Worm (Caenorhabditis elegans): ENCODE data around the gene lir-2.

The lir-2 gene

ce11 chrII:7678512-7678911 is 11.4 kb downstream of the lir-2 start:
- TF ChIP-seq nhr-25 (tag; optimal IDR thresholded peaks at IDR 0.05) (no peak), ZK546.5 (tag; optimal IDR thresholded peaks at IDR 0.05) (no peak), mab-5 (tag; optimal IDR thresholded peaks at IDR 0.05) (no peak), egl-27 (tag; optimal IDR thresholded peaks at IDR 0.05) (no peak), aly-2 (tag; optimal IDR thresholded peaks at IDR 0.05) (no peak)

- no peak for TF ChIP-seq sma-9 (GFP tag; optimal IDR thresholded peaks at IDR 0.05)
- TF ChIP-seq sma-9 (tag; optimal IDR thresholded peaks at IDR 0.05): no peak
- TF ChIP-seq ceh-82 (tag; optimal IDR thresholded peaks at IDR 0.05): no peak
- no peak for TF ChIP-seq lin-39 (tag; optimal IDR thresholded peaks at IDR 0.05)
- no peak for TF ChIP-seq ama-1 (optimal IDR thresholded peaks at IDR 0.05)
- no peak for TF ChIP-seq fos-1 (tag; optimal IDR thresholded peaks at IDR 0.05)
- TF ChIP-seq lsy-2 (tag; optimal IDR thresholded peaks at IDR 0.05): peak in 1 of 2 experiments; percentile 29
- peak; percentile 42 for TF ChIP-seq nhr-25 (tag; optimal IDR thresholded peaks at IDR 0.05)
- TF ChIP-seq aly-2 (tag; optimal IDR thresholded peaks at IDR 0.05): no peak
- no peak for TF ChIP-seq unc-39 (tag; optimal IDR thresholded peaks at IDR 0.05)
- TF ChIP-seq skn-1 (tag; optimal IDR thresholded peaks at IDR 0.05): no peak
- TF ChIP-seq nhr-6 (tag; optimal IDR thresholded peaks at IDR 0.05): no peak
- TF ChIP-seq elt-3 (tag; optimal IDR thresholded peaks at IDR 0.05): no peak
- no peak for TF ChIP-seq alr-1 (tag; optimal IDR thresholded peaks at IDR 0.05)
- TF ChIP-seq zag-1 (tag; optimal IDR thresholded peaks at IDR 0.05): no peak
Observed at ce11 chrII:7679499-7680012, 12.5 kb downstream of the lir-2 start.

- TF ChIP-seq egl-27 (tag; optimal IDR thresholded peaks at IDR 0.05): no peak
Observed at ce11 chrII:7681898-7682297, 14.8 kb downstream of the lir-2 start, which contains the start of gene lin-26. Gene lin-26 (plus strand): TSS chrII:7682198.

- no peak for TF ChIP-seq ceh-16 (tag; optimal IDR thresholded peaks at IDR 0.05)
- no peak for TF ChIP-seq peb-1 (tag; optimal IDR thresholded peaks at IDR 0.05)
- no peak for TF ChIP-seq elt-1 (tag; optimal IDR thresholded peaks at IDR 0.05)
- TF ChIP-seq elt-3 (tag; optimal IDR thresholded peaks at IDR 0.05): no peak
- no peak for TF ChIP-seq crh-2 (tag; optimal IDR thresholded peaks at IDR 0.05)
- no peak for TF ChIP-seq ceh-82 (tag; optimal IDR thresholded peaks at IDR 0.05)
- TF ChIP-seq sem-4 (tag; optimal IDR thresholded peaks at IDR 0.05): no peak
- TF ChIP-seq nhr-129 (tag; optimal IDR thresholded peaks at IDR 0.05): no peak
- TF ChIP-seq skn-1 (tag; optimal IDR thresholded peaks at IDR 0.05): no peak
- no peak for TF ChIP-seq nhr-77 (tag; optimal IDR thresholded peaks at IDR 0.05)
- no peak for TF ChIP-seq mab-5 (tag; optimal IDR thresholded peaks at IDR 0.05)
- TF ChIP-seq nhr-12 (tag; optimal IDR thresholded peaks at IDR 0.05): no peak
Observed at ce11 chrII:7682488-7682887, 15.4 kb downstream of the lir-2 start.

ce11 chrII:7684589-7684988 is 17.5 kb downstream of the lir-2 start, which contains the start of gene F18A1.1:
Gene F18A1.1 (plus strand): TSS chrII:7684889.
- TF ChIP-seq sma-9 (GFP tag; optimal IDR thresholded peaks at IDR 0.05) (no peak), sma-9 (tag; optimal IDR thresholded peaks at IDR 0.05) (no peak), nhr-21 (tag; optimal IDR thresholded peaks at IDR 0.05) (peak; percentile 15)

- TF ChIP-seq alr-1 (tag; optimal IDR thresholded peaks at IDR 0.05): no peak
- TF ChIP-seq nhr-10 (tag; optimal IDR thresholded peaks at IDR 0.05): no peak
- TF ChIP-seq sma-9 (GFP tag; optimal IDR thresholded peaks at IDR 0.05): no peak
- no peak for TF ChIP-seq sma-9 (tag; optimal IDR thresholded peaks at IDR 0.05)
- no peak for TF ChIP-seq ZK546.5 (tag; optimal IDR thresholded peaks at IDR 0.05)
- no peak for TF ChIP-seq fos-1 (tag; optimal IDR thresholded peaks at IDR 0.05)
- no peak for TF ChIP-seq ztf-11 (tag; optimal IDR thresholded peaks at IDR 0.05)
- TF ChIP-seq lin-39 (tag; optimal IDR thresholded peaks at IDR 0.05): no peak
- no peak for TF ChIP-seq sem-4 (tag; optimal IDR thresholded peaks at IDR 0.05)
- TF ChIP-seq peb-1 (tag; optimal IDR thresholded peaks at IDR 0.05): no peak
- TF ChIP-seq sma-3 (GFP tag; optimal IDR thresholded peaks at IDR 0.05): no peak
- TF ChIP-seq ztf-4 (tag; optimal IDR thresholded peaks at IDR 0.05): no peak
- TF ChIP-seq elt-1 (tag; optimal IDR thresholded peaks at IDR 0.05): no peak
- TF ChIP-seq elt-3 (tag; optimal IDR thresholded peaks at IDR 0.05): no peak
- no peak for TF ChIP-seq aly-2 (tag; optimal IDR thresholded peaks at IDR 0.05)
- TF ChIP-seq F13H6.1 (tag; optimal IDR thresholded peaks at IDR 0.05): no peak
- TF ChIP-seq mbf-1 (tag; optimal IDR thresholded peaks at IDR 0.05): no peak
Observed at ce11 chrII:7690384-7690783, 23.3 kb downstream of the lir-2 start, which contains the start of gene pid-1. Gene pid-1 (minus strand): TSS chrII:7690556.
